Fruit fly (Drosophila melanogaster): ENCODE data around the gene Sgs4.

The Sgs4 gene

dm6 chrX:3273557-3273956 lies 23.7 kb downstream of the Sgs4 start:
- TF ChIP-seq CG8478 (optimal IDR thresholded peaks at IDR 0.05) (no peak), psq (optimal IDR thresholded peaks at IDR 0.05) (no peak), usp (GFP tag; optimal IDR thresholded peaks at IDR 0.05) (no peak), EcR (GFP tag; optimal IDR thresholded peaks at IDR 0.05) (no peak), Dll (optimal IDR thresholded peaks at IDR 0.05) (no peak)

dm6 chrX:3281958-3282357 lies 32.1 kb downstream of the Sgs4 start:
- TF ChIP-seq pan (optimal IDR thresholded peaks at IDR 0.05), result no peak
- no peak for TF ChIP-seq EcR (GFP tag; optimal IDR thresholded peaks at IDR 0.05)
- no peak for TF ChIP-seq Dll (optimal IDR thresholded peaks at IDR 0.05)
- no peak for TF ChIP-seq usp (GFP tag; optimal IDR thresholded peaks at IDR 0.05)
- no peak for TF ChIP-seq psq (optimal IDR thresholded peaks at IDR 0.05)
- no peak for TF ChIP-seq CG8478 (optimal IDR thresholded peaks at IDR 0.05)

DNA sequence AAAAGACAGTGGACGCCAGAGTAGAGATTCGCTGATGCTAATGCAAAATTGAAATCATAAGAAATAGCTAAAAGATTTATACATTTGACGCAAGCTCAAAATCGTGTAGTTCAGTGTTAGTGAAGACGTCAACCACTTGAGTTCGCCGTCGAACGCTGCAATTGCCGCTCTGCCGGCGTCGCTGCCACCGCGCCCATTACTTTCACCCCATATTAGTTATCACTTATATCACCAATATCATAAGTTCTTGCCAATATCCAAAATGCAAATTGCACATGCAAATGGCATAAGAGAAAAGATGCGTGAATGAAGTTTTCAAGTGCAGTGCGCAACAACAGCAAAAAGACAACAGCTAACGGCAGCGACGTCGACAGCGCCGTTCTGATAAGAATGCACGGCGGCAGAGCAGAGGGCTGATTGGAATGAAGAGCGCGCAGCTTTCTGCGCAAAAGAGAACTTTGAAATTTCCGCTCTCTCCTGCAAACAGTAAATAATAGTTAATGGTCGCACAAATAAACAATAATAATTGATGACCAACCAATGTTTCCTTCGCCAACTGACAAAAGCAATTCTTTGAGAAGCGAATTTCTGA lies 38.5 kb downstream of the Sgs4 start:
- TF ChIP-seq pan (optimal IDR thresholded peaks at IDR 0.05), result no peak
- TF ChIP-seq usp (GFP tag; optimal IDR thresholded peaks at IDR 0.05), result no peak
- no peak for TF ChIP-seq EcR (GFP tag; optimal IDR thresholded peaks at IDR 0.05)

- TF ChIP-seq EcR (GFP tag; optimal IDR thresholded peaks at IDR 0.05), result no peak
- no peak for TF ChIP-seq Dll (optimal IDR thresholded peaks at IDR 0.05)
- TF ChIP-seq usp (GFP tag; optimal IDR thresholded peaks at IDR 0.05), result no peak
- no peak for TF ChIP-seq psq (optimal IDR thresholded peaks at IDR 0.05)
- TF ChIP-seq CG8478 (optimal IDR thresholded peaks at IDR 0.05), result no peak
- TF ChIP-seq pan (optimal IDR thresholded peaks at IDR 0.05), result no peak
Observed at dm6 chrX:3288909-3289706, 39.2 kb downstream of the Sgs4 start.

dm6 chrX:3291071-3291660 lies 41.3 kb downstream of the Sgs4 start:
- TF ChIP-seq Dll (optimal IDR thresholded peaks at IDR 0.05) (no peak), CG8478 (optimal IDR thresholded peaks at IDR 0.05) (no peak), usp (GFP tag; optimal IDR thresholded peaks at IDR 0.05) (no peak), EcR (GFP tag; optimal IDR thresholded peaks at IDR 0.05) (no peak), pan (optimal IDR thresholded peaks at IDR 0.05) (no peak), psq (optimal IDR thresholded peaks at IDR 0.05) (no peak)

dm6 chrX:3294816-3295466 lies 45.1 kb downstream of the Sgs4 start:
- TF ChIP-seq CG8478 (optimal IDR thresholded peaks at IDR 0.05) (no peak), Dll (optimal IDR thresholded peaks at IDR 0.05) (no peak), EcR (GFP tag; optimal IDR thresholded peaks at IDR 0.05) (no peak)

DNA sequence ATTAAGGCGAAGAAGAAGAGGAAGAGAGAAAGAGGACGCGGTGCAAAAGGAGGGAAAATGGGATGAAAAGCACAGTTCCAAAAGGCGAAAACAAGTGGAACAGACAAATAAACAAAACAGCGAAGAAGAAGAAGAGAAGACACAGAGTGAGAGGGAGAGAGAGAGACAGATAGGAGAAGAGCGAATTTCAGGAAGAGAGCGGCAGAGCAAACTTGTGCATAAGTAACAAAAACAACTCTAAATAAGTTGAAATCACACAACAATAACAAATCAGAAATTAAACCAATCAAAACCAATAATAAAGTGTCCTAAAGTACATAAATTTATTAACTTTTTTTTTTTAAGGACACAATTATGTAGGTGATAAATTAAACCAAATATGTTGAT lies 45.6 kb downstream of the Sgs4 start:
- TF ChIP-seq psq (optimal IDR thresholded peaks at IDR 0.05) (no peak), Dll (optimal IDR thresholded peaks at IDR 0.05) (no peak), EcR (GFP tag; optimal IDR thresholded peaks at IDR 0.05) (no peak), pan (optimal IDR thresholded peaks at IDR 0.05) (no peak), CG8478 (optimal IDR thresholded peaks at IDR 0.05) (no peak), usp (GFP tag; optimal IDR thresholded peaks at IDR 0.05) (no peak)

dm6 chrX:3296032-3296431 lies 46.1 kb downstream of the Sgs4 start:
- TF ChIP-seq pan (optimal IDR thresholded peaks at IDR 0.05) (no peak), CG8478 (optimal IDR thresholded peaks at IDR 0.05) (no peak)

DNA sequence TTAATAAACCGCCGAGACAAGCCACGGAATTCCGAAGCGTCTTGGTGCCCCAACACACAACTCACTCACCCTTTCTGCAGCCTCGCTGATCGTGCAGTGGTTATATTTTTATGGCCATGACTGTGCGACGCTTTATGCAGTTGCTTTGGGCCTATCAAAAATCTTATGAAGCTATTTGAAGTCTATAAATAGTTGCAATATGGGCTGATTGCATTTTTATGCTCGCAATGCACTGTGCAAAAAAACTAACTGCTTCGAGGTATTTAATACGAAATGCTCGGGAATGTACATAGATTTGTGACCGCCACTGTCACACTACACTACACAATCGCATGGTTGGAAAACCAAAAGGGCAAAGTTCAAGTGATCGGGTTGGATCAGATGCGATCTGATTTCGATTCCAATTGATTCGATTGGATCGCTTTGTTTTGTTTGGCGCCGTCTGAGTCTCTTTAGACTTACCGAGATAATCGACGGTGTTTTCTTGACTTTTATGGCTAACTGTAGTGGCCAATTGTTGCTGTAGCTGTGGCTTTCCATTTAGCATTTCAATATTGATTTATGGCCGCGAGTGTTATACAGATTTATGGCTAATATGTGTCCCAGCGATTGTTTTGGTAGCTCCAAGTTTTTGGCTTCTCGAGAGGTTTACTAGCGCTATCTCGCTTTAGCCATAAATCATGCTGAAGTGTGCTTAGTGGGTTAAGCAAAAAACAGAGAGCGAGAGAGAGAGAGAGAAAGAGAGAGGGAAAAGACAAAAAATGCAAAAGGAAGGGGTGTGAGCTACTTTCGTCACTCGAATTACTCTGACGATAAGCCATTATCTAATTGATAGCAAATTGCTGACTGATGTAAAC lies 47.8 kb downstream of the Sgs4 start:
- TF ChIP-seq usp (GFP tag; optimal IDR thresholded peaks at IDR 0.05) (no peak), pan (optimal IDR thresholded peaks at IDR 0.05) (no peak), Dll (optimal IDR thresholded peaks at IDR 0.05) (no peak), psq (optimal IDR thresholded peaks at IDR 0.05) (no peak), EcR (GFP tag; optimal IDR thresholded peaks at IDR 0.05) (no peak), CG8478 (optimal IDR thresholded peaks at IDR 0.05) (no peak)

dm6 chrX:3298926-3299325 lies 49.0 kb downstream of the Sgs4 start:
- TF ChIP-seq Dll (optimal IDR thresholded peaks at IDR 0.05) (no peak), psq (optimal IDR thresholded peaks at IDR 0.05) (no peak), pan (optimal IDR thresholded peaks at IDR 0.05) (no peak), EcR (GFP tag; optimal IDR thresholded peaks at IDR 0.05) (no peak), usp (GFP tag; optimal IDR thresholded peaks at IDR 0.05) (no peak), CG8478 (optimal IDR thresholded peaks at IDR 0.05) (no peak)
